Worm (Caenorhabditis elegans) whole organism, young adult: ENCODE results near the gene F54D12.8.
A peak's percentile ranks its signal among the peaks of the same experiment; 100 is the strongest.

ENCODE experiments used
- egrh-3 ChIP-seq: fragments of 200-800 bp; sonication (Bioruptor generic); IDR thresholded peaks from 2 replicates; pipeline ENCODE4 v1.3.6; 2022; ENCODE audit warnings: missing genetic modification reagents, missing genetic modification characterization, missing compliant biosample characterization
- nhr-80 ChIP-seq: sonication (generic microtip); optimal IDR thresholded peaks from 2 replicates; lab custom pipeline; 2016; ENCODE audit warnings: missing genetic modification characterization, missing compliant biosample characterization
- pbrm-1 ChIP-seq: fragments of 200-800 bp; sonication (Bioruptor generic); IDR thresholded peaks from 2 replicates; pipeline ENCODE4 v1.3.6; 2022; ENCODE audit warnings: missing genetic modification reagents, missing genetic modification characterization, missing compliant biosample characterization
- snpc-1.1 ChIP-seq: sonication (generic microtip); optimal IDR thresholded peaks from 2 replicates; lab custom pipeline; 2017; ENCODE audit warnings: missing genetic modification characterization, mild to moderate bottlenecking, missing compliant biosample characterization, antibody characterized with exemption, moderate library complexity, missing genotype, missing genetic modification reagents; ENCODE audit not compliant: insufficient read depth

Gene F54D12.8

DNA sequence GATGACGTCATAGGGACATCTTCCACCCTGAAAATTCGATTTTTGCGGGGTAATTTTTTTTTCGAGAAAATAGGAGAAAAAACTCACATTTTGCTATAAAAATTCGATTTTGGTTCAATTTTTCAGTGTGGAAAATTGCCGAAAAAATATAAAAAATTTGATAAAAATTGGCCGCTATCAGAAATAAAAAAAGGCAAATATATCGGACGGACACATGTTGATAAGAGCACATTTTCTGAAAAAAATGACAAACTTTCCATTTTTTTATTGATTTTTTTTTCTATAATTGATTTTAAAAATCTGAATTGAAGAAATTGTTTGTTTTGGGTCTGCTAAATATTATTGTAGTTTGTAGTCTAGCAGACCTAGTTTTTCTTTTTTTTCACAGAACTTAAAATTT lies 42.4 kb downstream of the F54D12.8 start, which contains the start of gene C13A10.1:
TSS of gene C13A10.1 (minus strand) at position 170 of the 400 bp plus-strand sequence.
- no peak for TF ChIP-seq egrh-3
- TF ChIP-seq nhr-80 (tag; lab: Kevin White, UChicago) = peak; percentile 11
- TF ChIP-seq snpc-1.1 (tag; lab: Kevin White, UChicago) = no peak
- TF ChIP-seq pbrm-1 (GFP tag; lab: Robert Waterston, UW) = no peak
